Worm (Caenorhabditis elegans) whole organism, early embryonic: ENCODE data around the gene F47B7.2.

ENCODE experiments used
- B0310.2 ChIP-seq: sonication (generic microtip); optimal IDR thresholded peaks from 2 replicates; lab custom pipeline; 2016; ENCODE audit warnings: mild to moderate bottlenecking, missing genetic modification characterization, missing compliant biosample characterization
- F13C5.2 ChIP-seq: sonication (generic microtip); optimal IDR thresholded peaks from 2 replicates; lab custom pipeline; 2017; ENCODE audit warnings: mild to moderate bottlenecking, missing genetic modification characterization, inconsistent platforms, missing compliant biosample characterization
- aly-1 ChIP-seq: sonication (generic microtip); optimal IDR thresholded peaks from 2 replicates; lab custom pipeline; 2016; ENCODE audit warnings: missing genetic modification characterization, missing compliant biosample characterization
- ama-1 ChIP-seq: fragments of 150-350 bp; optimal IDR thresholded peaks from 2 replicates; lab custom pipeline; 2014
- ceh-13 ChIP-seq: fragments of 200-800 bp; sonication (Bioruptor generic); optimal IDR thresholded peaks from 2 replicates; lab custom pipeline; 2018; ENCODE audit warnings: mild to moderate bottlenecking, missing genetic modification characterization, missing compliant biosample characterization
- ceh-36 ChIP-seq: sonication (generic microtip); optimal IDR thresholded peaks from 2 replicates; lab custom pipeline; 2016; ENCODE audit warnings: missing genetic modification characterization, inconsistent platforms, missing compliant biosample characterization
- ets-7 ChIP-seq: sonication (generic microtip); optimal IDR thresholded peaks from 2 replicates; lab custom pipeline; 2016; ENCODE audit warnings: missing genotype, missing genetic modification characterization, missing compliant biosample characterization
- flt-1 ChIP-seq: fragments of 200-800 bp; sonication (Bioruptor generic); IDR thresholded peaks from 2 replicates; pipeline ENCODE4 v1.3.6; 2022; ENCODE audit warnings: missing genetic modification characterization, missing compliant biosample characterization
- hmbx-1 ChIP-seq: sonication (generic microtip); optimal IDR thresholded peaks from 2 replicates; lab custom pipeline; 2016; ENCODE audit warnings: mild to moderate bottlenecking, missing genetic modification characterization, missing compliant biosample characterization
- hmg-4 ChIP-seq: fragments of 200-800 bp; sonication (Bioruptor generic); optimal IDR thresholded peaks from 2 replicates; lab custom pipeline; 2018; ENCODE audit warnings: mild to moderate bottlenecking, missing genetic modification characterization, missing compliant biosample characterization
- hnd-1 ChIP-seq: sonication (generic microtip); optimal IDR thresholded peaks from 2 replicates; lab custom pipeline; 2016; ENCODE audit warnings: missing genetic modification characterization, missing compliant biosample characterization
- pes-1 ChIP-seq: fragments of 200-800 bp; sonication (Bioruptor generic); IDR thresholded peaks from 2 replicates; pipeline ENCODE4 v1.3.6; 2022; ENCODE audit warnings: missing genetic modification reagents, missing genetic modification characterization, missing compliant biosample characterization
- scrt-1 ChIP-seq: fragments of 200-800 bp; sonication (Bioruptor generic); IDR thresholded peaks from 2 replicates; pipeline ENCODE4 v1.3.6; 2022; ENCODE audit warnings: missing genetic modification characterization, missing compliant biosample characterization
- sea-1 ChIP-seq: fragments of 200-800 bp; sonication (Bioruptor generic); conservative IDR thresholded peaks from 2 replicates; pipeline ENCODE4 v1.3.6; 2022; ENCODE audit warnings: missing genetic modification characterization, missing compliant biosample characterization
- tbx-11 ChIP-seq: fragments of 200-800 bp; sonication (Bioruptor generic); IDR thresholded peaks from 2 replicates; pipeline ENCODE4 v1.3.6; 2022; ENCODE audit warnings: missing genetic modification characterization, missing compliant biosample characterization
- tbx-37 ChIP-seq: fragments of 200-800 bp; sonication (Bioruptor generic); conservative IDR thresholded peaks from 2 replicates; pipeline ENCODE4 v1.3.6; 2022; ENCODE audit warnings: missing genetic modification reagents, missing genetic modification characterization, missing compliant biosample characterization
- tra-4 ChIP-seq: sonication (generic microtip); optimal IDR thresholded peaks from 2 replicates; lab custom pipeline; 2017; ENCODE audit warnings: missing genetic modification characterization, missing compliant biosample characterization

F47B7.2 gene

ce11 chrX:3764295-3764694 lies 8.3 kb upstream of the F47B7.2 start, which contains the start of gene F47B7.3:
Gene F47B7.3, minus strand, starts transcription at chrX:3764395.
- TF ChIP-seq hnd-1 (tag; lab: Kevin White, UChicago) (no peak), flt-1 (no peak), ama-1 (lab: Kevin White, UChicago) (no peak), ceh-13 (GFP tag; lab: Kevin White, UChicago) (no peak), ceh-36 (no peak), ets-7 (tag; lab: Kevin White, UChicago) (no peak), F13C5.2 (tag; lab: Kevin White, UChicago) (no peak), scrt-1 (GFP tag; lab: Robert Waterston, UW) (no peak), hmbx-1 (tag; lab: Kevin White, UChicago) (no peak), aly-1 (no peak), sea-1 (GFP tag; lab: Robert Waterston, UW) (no peak), tbx-37 (GFP tag; lab: Robert Waterston, UW) (no peak), tbx-11 (GFP tag; lab: Robert Waterston, UW) (no peak), hmg-4 (GFP tag; lab: Kevin White, UChicago) (no peak), B0310.2 (tag; lab: Kevin White, UChicago) (no peak), pes-1 (no peak)

- TF ChIP-seq tbx-11 (GFP tag; lab: Robert Waterston, UW), result no peak
- no peak for TF ChIP-seq pes-1
- TF ChIP-seq B0310.2 (tag; lab: Kevin White, UChicago), result no peak
- TF ChIP-seq sea-1 (GFP tag; lab: Robert Waterston, UW), result no peak
- TF ChIP-seq F13C5.2 (tag; lab: Kevin White, UChicago), result no peak
- no peak for TF ChIP-seq ama-1 (lab: Kevin White, UChicago)
- TF ChIP-seq ceh-13 (GFP tag; lab: Kevin White, UChicago), result no peak
- TF ChIP-seq aly-1, result no peak
- TF ChIP-seq hmg-4 (GFP tag; lab: Kevin White, UChicago), result no peak
- no peak for TF ChIP-seq ceh-36
- TF ChIP-seq tbx-37 (GFP tag; lab: Robert Waterston, UW), result no peak
- no peak for TF ChIP-seq hmbx-1 (tag; lab: Kevin White, UChicago)
- no peak for TF ChIP-seq tra-4
- no peak for TF ChIP-seq flt-1
- TF ChIP-seq hnd-1 (tag; lab: Kevin White, UChicago), result no peak
- TF ChIP-seq scrt-1 (GFP tag; lab: Robert Waterston, UW), result no peak
- TF ChIP-seq ets-7 (tag; lab: Kevin White, UChicago), result no peak
Observed at ce11 chrX:3766552-3766951, 6.0 kb upstream of the F47B7.2 start, which contains the start of gene F47B7.4. Gene F47B7.4, minus strand, starts transcription at chrX:3766652.

ce11 chrX:3768717-3769116 lies 3.8 kb upstream of the F47B7.2 start, which contains the start of gene F47B7.5:
Gene F47B7.5, minus strand, starts transcription at chrX:3768817.
- TF ChIP-seq tra-4, result no peak
- TF ChIP-seq sea-1 (GFP tag; lab: Robert Waterston, UW), result no peak
- no peak for TF ChIP-seq B0310.2 (tag; lab: Kevin White, UChicago)
- no peak for TF ChIP-seq ceh-36
- TF ChIP-seq tbx-37 (GFP tag; lab: Robert Waterston, UW), result no peak
- no peak for TF ChIP-seq ets-7 (tag; lab: Kevin White, UChicago)
- TF ChIP-seq ama-1 (lab: Kevin White, UChicago), result no peak
- TF ChIP-seq scrt-1 (GFP tag; lab: Robert Waterston, UW), result no peak
- no peak for TF ChIP-seq tbx-11 (GFP tag; lab: Robert Waterston, UW)
- no peak for TF ChIP-seq hmg-4 (GFP tag; lab: Kevin White, UChicago)
- no peak for TF ChIP-seq hmbx-1 (tag; lab: Kevin White, UChicago)
- TF ChIP-seq hnd-1 (tag; lab: Kevin White, UChicago), result no peak
- no peak for TF ChIP-seq pes-1
- no peak for TF ChIP-seq F13C5.2 (tag; lab: Kevin White, UChicago)
- no peak for TF ChIP-seq flt-1
- no peak for TF ChIP-seq ceh-13 (GFP tag; lab: Kevin White, UChicago)

ce11 chrX:3773233-3773632 lies 671 bp downstream of the F47B7.2 start:
- TF ChIP-seq B0310.2 (tag; lab: Kevin White, UChicago), result no peak
- TF ChIP-seq F13C5.2 (tag; lab: Kevin White, UChicago), result no peak
- no peak for TF ChIP-seq ets-7 (tag; lab: Kevin White, UChicago)
- TF ChIP-seq hmbx-1 (tag; lab: Kevin White, UChicago), result no peak
- no peak for TF ChIP-seq hmg-4 (GFP tag; lab: Kevin White, UChicago)
- no peak for TF ChIP-seq scrt-1 (GFP tag; lab: Robert Waterston, UW)
- TF ChIP-seq flt-1, result no peak
- TF ChIP-seq tbx-11 (GFP tag; lab: Robert Waterston, UW), result no peak
- TF ChIP-seq tra-4, result no peak
- no peak for TF ChIP-seq ceh-36
- TF ChIP-seq tbx-37 (GFP tag; lab: Robert Waterston, UW), result no peak
- TF ChIP-seq hnd-1 (tag; lab: Kevin White, UChicago), result no peak
- no peak for TF ChIP-seq sea-1 (GFP tag; lab: Robert Waterston, UW)
- no peak for TF ChIP-seq aly-1
- no peak for TF ChIP-seq ceh-13 (GFP tag; lab: Kevin White, UChicago)
- TF ChIP-seq ama-1 (lab: Kevin White, UChicago), result no peak
- TF ChIP-seq pes-1, result no peak

ce11 chrX:3781040-3781439 lies 8.5 kb downstream of the F47B7.2 start, which contains the start of gene marg-1:
Gene marg-1, minus strand, starts transcription at chrX:3781140.
- no peak for TF ChIP-seq scrt-1 (GFP tag; lab: Robert Waterston, UW)
- TF ChIP-seq F13C5.2 (tag; lab: Kevin White, UChicago), result no peak
- TF ChIP-seq hmg-4 (GFP tag; lab: Kevin White, UChicago), result no peak
- no peak for TF ChIP-seq sea-1 (GFP tag; lab: Robert Waterston, UW)
- TF ChIP-seq hnd-1 (tag; lab: Kevin White, UChicago), result no peak
- no peak for TF ChIP-seq pes-1
- TF ChIP-seq ama-1 (lab: Kevin White, UChicago), result no peak
- TF ChIP-seq flt-1, result no peak

- no peak for TF ChIP-seq scrt-1 (GFP tag; lab: Robert Waterston, UW)
- no peak for TF ChIP-seq aly-1
- no peak for TF ChIP-seq B0310.2 (tag; lab: Kevin White, UChicago)
- no peak for TF ChIP-seq pes-1
- no peak for TF ChIP-seq flt-1
- TF ChIP-seq hnd-1 (tag; lab: Kevin White, UChicago), result no peak
- no peak for TF ChIP-seq ama-1 (lab: Kevin White, UChicago)
- no peak for TF ChIP-seq F13C5.2 (tag; lab: Kevin White, UChicago)
Observed at ce11 chrX:3783659-3784058, 11.1 kb downstream of the F47B7.2 start.
